Worm (Caenorhabditis elegans): ENCODE measurements around the gene F40G12.5.

- TF ChIP-seq lin-15B (tag; optimal IDR thresholded peaks at IDR 0.05) = no peak
- TF ChIP-seq lsy-12 (tag; optimal IDR thresholded peaks at IDR 0.05) = no peak
These were observed 23.8 kb upstream of the F40G12.5 start, which contains the start of gene F14D7.9 for ce11 chrV:14294396-14294795.
